Worm (Caenorhabditis elegans) whole organism, midembryonic: Measurements from ENCODE around the gene B0001.4.

ENCODE experiments used
- T22C8.4 ChIP-seq: fragments of 200-800 bp; sonication (Bioruptor generic); IDR thresholded peaks from 2 replicates; pipeline ENCODE4 v1.3.6; 2022; ENCODE audit warnings: missing genetic modification characterization, missing compliant biosample characterization
- cog-1 ChIP-seq: sonication (generic microtip); optimal IDR thresholded peaks from 2 replicates; lab custom pipeline; 2016; ENCODE audit warnings: missing genetic modification characterization, missing compliant biosample characterization
- flt-1 ChIP-seq: fragments of 200-800 bp; sonication (Bioruptor generic); IDR thresholded peaks from 2 replicates; pipeline ENCODE4 v1.3.6; 2022; ENCODE audit warnings: missing genetic modification characterization, missing compliant biosample characterization
- klf-2 ChIP-seq: fragments of 200-800 bp; sonication (Bioruptor generic); conservative IDR thresholded peaks from 2 replicates; pipeline ENCODE4 v1.3.6; 2022; ENCODE audit warnings: missing genetic modification reagents, missing genetic modification characterization, missing compliant biosample characterization
- med-1 ChIP-seq: sonication (generic microtip); optimal IDR thresholded peaks from 2 replicates; lab custom pipeline; 2017; ENCODE audit warnings: missing genetic modification characterization, mild to moderate bottlenecking, missing compliant biosample characterization, antibody characterized with exemption, missing genetic modification reagents; ENCODE audit not compliant: insufficient read depth
- ref-1 ChIP-seq: fragments of 200-800 bp; sonication (Bioruptor generic); conservative IDR thresholded peaks from 2 replicates; pipeline ENCODE4 v1.3.6; 2022; ENCODE audit warnings: missing genetic modification reagents, missing genetic modification characterization, missing compliant biosample characterization
- tab-1 ChIP-seq: fragments of 200-800 bp; sonication (Bioruptor generic); IDR thresholded peaks from 2 replicates; pipeline ENCODE4 v1.3.6; 2022; ENCODE audit warnings: missing genetic modification characterization, missing compliant biosample characterization
- ztf-23 ChIP-seq: fragments of 200-800 bp; sonication (Bioruptor generic); IDR thresholded peaks from 2 replicates; pipeline ENCODE4 v1.3.6; 2022; ENCODE audit warnings: missing genetic modification reagents, missing genetic modification characterization, missing compliant biosample characterization
- ztf-29 ChIP-seq: fragments of 200-800 bp; sonication (Bioruptor generic); IDR thresholded peaks from 2 replicates; pipeline ENCODE4 v1.3.6; 2022; ENCODE audit warnings: missing genetic modification reagents, missing genetic modification characterization, missing compliant biosample characterization

DNA sequence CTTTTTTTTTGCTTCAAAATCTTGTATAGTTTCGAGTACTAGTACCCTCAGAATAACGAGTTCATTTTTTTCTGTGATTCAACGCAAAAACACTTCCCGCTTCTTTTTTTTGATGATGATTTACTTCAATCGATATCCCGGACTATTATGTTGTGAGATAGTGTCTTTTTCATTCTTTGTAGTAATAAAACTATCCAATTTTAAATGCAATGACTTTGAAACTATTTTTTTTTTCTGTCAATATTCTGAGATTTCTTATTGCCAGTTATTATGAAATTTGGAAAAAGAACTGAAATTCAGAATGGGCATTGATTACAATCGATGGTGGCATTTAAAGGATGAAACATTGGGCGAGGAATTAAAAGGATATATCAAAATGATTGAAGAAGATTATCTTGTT is 32.4 kb downstream of the B0001.4 start, which contains the start of gene M18.3:
- no peak for TF ChIP-seq ztf-23 (GFP tag; lab: Robert Waterston, UW)
- no peak for TF ChIP-seq flt-1 (GFP tag; lab: Robert Waterston, UW)
- TF ChIP-seq ref-1, result no peak
- TF ChIP-seq tab-1 (GFP tag; lab: Robert Waterston, UW), result no peak
- no peak for TF ChIP-seq ztf-29 (GFP tag; lab: Robert Waterston, UW)
- TF ChIP-seq T22C8.4 (GFP tag; lab: Robert Waterston, UW), result no peak
- TF ChIP-seq cog-1 (tag; lab: Kevin White, UChicago), result no peak
- no peak for TF ChIP-seq klf-2 (GFP tag; lab: Robert Waterston, UW)
- TF ChIP-seq med-1, result no peak
